Fruit fly (Drosophila melanogaster): Measurements from ENCODE around the gene rept.

The rept gene

dm6 chr3L:19292440-19293175 is 37.5 kb downstream of the rept start, which contains the start of gene Gbs-76A (continued):
- TF ChIP-seq Usf (GFP tag; optimal IDR thresholded peaks at IDR 0.05), result peak; percentile 33
- TF ChIP-seq CG3407 (GFP tag; optimal IDR thresholded peaks at IDR 0.05), result peak; percentile 56
- TF ChIP-seq HLH4C (GFP tag; IDR thresholded peaks at IDR 0.05; ENCODE audit: partially characterized antibody), result peak; percentile 41; the same call in 1 of the 3 replicates
- TF ChIP-seq MESR4 (GFP tag; optimal IDR thresholded peaks at IDR 0.05), result no peak
- peak; percentile 88 for TF ChIP-seq CG17361 (GFP tag; IDR thresholded peaks at IDR 0.05)
- peak; percentile 69 for TF ChIP-seq sd (tag; optimal IDR thresholded peaks at IDR 0.05)
- no peak for TF ChIP-seq mld (GFP tag; IDR thresholded peaks at IDR 0.05; ENCODE audit: partially characterized antibody)
- TF ChIP-seq pros (GFP tag; optimal IDR thresholded peaks at IDR 0.05), result no peak
- TF ChIP-seq CG16813 (GFP tag; IDR thresholded peaks at IDR 0.05; ENCODE audit: partially characterized antibody), result no peak
- TF ChIP-seq dan (GFP tag; IDR thresholded peaks at IDR 0.05), result no peak
- peak; percentile 88 for TF ChIP-seq sug (tag; optimal IDR thresholded peaks at IDR 0.05)
- peak in 1 of 2 experiments; percentile 81 for TF ChIP-seq eve (GFP tag; optimal IDR thresholded peaks at IDR 0.05)
- peak; percentile 65; the same call in 1 of the 3 replicates for TF ChIP-seq CG34224 (GFP tag; IDR thresholded peaks at IDR 0.05; ENCODE audit: partially characterized antibody)
- TF ChIP-seq CG11695 (GFP tag; IDR thresholded peaks at IDR 0.05), result peak; percentile 77; the same call in 2 of the 3 replicates
- peak; percentile 44 for TF ChIP-seq kay (GFP tag; optimal IDR thresholded peaks at IDR 0.05)
- TF ChIP-seq HHEX (GFP tag; optimal IDR thresholded peaks at IDR 0.05), result peak; percentile 72
- TF ChIP-seq dm (GFP tag; optimal IDR thresholded peaks at IDR 0.05), result no peak
- no peak for TF ChIP-seq CG3065 (GFP tag; optimal IDR thresholded peaks at IDR 0.05)
- TF ChIP-seq Dref (GFP tag; IDR thresholded peaks at IDR 0.05), result no peak
- peak; percentile 87 for TF ChIP-seq lmd (GFP tag; IDR thresholded peaks at IDR 0.05)
- TF ChIP-seq CG8281 (tag; optimal IDR thresholded peaks at IDR 0.05), result peak; percentile 73
- TF ChIP-seq CG6791 (GFP tag; IDR thresholded peaks at IDR 0.05; ENCODE audit: partially characterized antibody), result no peak
- TF ChIP-seq nau (GFP tag; optimal IDR thresholded peaks at IDR 0.05), result peak; percentile 32
- TF ChIP-seq Awh (GFP tag; IDR thresholded peaks at IDR 0.05), result no peak
- peak; percentile 23 for TF ChIP-seq cato (GFP tag; optimal IDR thresholded peaks at IDR 0.05; ENCODE audit: borderline replicate concordance)
- TF ChIP-seq Mad (GFP tag; optimal IDR thresholded peaks at IDR 0.05), result no peak
- peak; percentile 87 for TF ChIP-seq CG13894 (tag; optimal IDR thresholded peaks at IDR 0.05)
- TF ChIP-seq Nf-YB (GFP tag; optimal IDR thresholded peaks at IDR 0.05), result peak; percentile 75
- TF ChIP-seq CG2712 (tag; optimal IDR thresholded peaks at IDR 0.05), result peak; percentile 84
- TF ChIP-seq wor (GFP tag; IDR thresholded peaks at IDR 0.05), result peak; percentile 59
- peak; percentile 93 for TF ChIP-seq CG18599 (GFP tag; optimal IDR thresholded peaks at IDR 0.05)
- no peak for TF ChIP-seq klu (GFP tag; IDR thresholded peaks at IDR 0.05)
- TF ChIP-seq CG4730 (GFP tag; IDR thresholded peaks at IDR 0.05), result peak; percentile 42; the same call in 1 of the 2 replicates
- TF ChIP-seq onecut (GFP tag; IDR thresholded peaks at IDR 0.05), result peak; percentile 63; the same call in 1 of the 2 replicates
- peak; percentile 7 for TF ChIP-seq lilli (GFP tag; optimal IDR thresholded peaks at IDR 0.05)
- peak; percentile 83 for TF ChIP-seq ATbp (GFP tag; optimal IDR thresholded peaks at IDR 0.05)
- TF ChIP-seq Rx (GFP tag; IDR thresholded peaks at IDR 0.05), result peak; percentile 40; the same call in 1 of the 2 replicates
- TF ChIP-seq CG5953 (GFP tag; IDR thresholded peaks at IDR 0.05), result peak; percentile 33; the same call in 1 of the 2 replicates
- TF ChIP-seq ftz-f1 (GFP tag; optimal IDR thresholded peaks at IDR 0.05), result no peak
- no peak for TF ChIP-seq pnt (GFP tag; optimal IDR thresholded peaks at IDR 0.05)
- peak; percentile 60 for TF ChIP-seq org-1 (GFP tag; optimal IDR thresholded peaks at IDR 0.05)
- TF ChIP-seq CG8765 (GFP tag; IDR thresholded peaks at IDR 0.05), result no peak
- no peak for TF ChIP-seq NC2β (GFP tag; optimal IDR thresholded peaks at IDR 0.05)
- TF ChIP-seq Fer2 (tag; optimal IDR thresholded peaks at IDR 0.05), result peak; percentile 77
- TF ChIP-seq Hsf (GFP tag; optimal IDR thresholded peaks at IDR 0.05), result peak; percentile 21
- peak; percentile 3 for TF ChIP-seq mam (GFP tag; optimal IDR thresholded peaks at IDR 0.05)
- no peak for TF ChIP-seq CG42726 (GFP tag; IDR thresholded peaks at IDR 0.05; ENCODE audit: partially characterized antibody)
- TF ChIP-seq CG11085 (GFP tag; IDR thresholded peaks at IDR 0.05), result no peak
- no peak for TF ChIP-seq br (optimal IDR thresholded peaks at IDR 0.05)

All from whole organism, embryonic.